Fruit fly (Drosophila melanogaster) whole organism, prepupa: Measurements from ENCODE around the gene Sec71.

ENCODE experiments used
- Blimp-1 ChIP-seq: fragments of 200-800 bp; sonication (Bioruptor generic); optimal IDR thresholded peaks from 3 replicates; lab custom pipeline; 2017; ENCODE audit warnings: missing biosample characterization, missing genetic modification characterization, mild to moderate bottlenecking, moderate library complexity, missing genetic modification reagents
- CG10631 ChIP-seq: fragments of 200-800 bp; sonication (Bioruptor generic); optimal IDR thresholded peaks from 2 replicates; lab custom pipeline; 2016; ENCODE audit warnings: missing biosample characterization, missing genetic modification characterization
- CG11762 ChIP-seq: fragments of 200-800 bp; sonication (Bioruptor generic); optimal IDR thresholded peaks from 3 replicates; lab custom pipeline; 2016; ENCODE audit warnings: missing biosample characterization, missing genetic modification characterization; ENCODE audit not compliant: insufficient read depth
- CG15336 ChIP-seq: fragments of 200-800 bp; sonication (Bioruptor generic); IDR thresholded peaks from 2 replicates; pipeline ENCODE4 v1.3.6; 2022; ENCODE audit warnings: missing biosample characterization, missing genetic modification characterization
- CG3032 ChIP-seq: fragments of 200-800 bp; optimal IDR thresholded peaks from 2 replicates; lab custom pipeline; 2019; ENCODE audit warnings: missing biosample characterization, mild to moderate bottlenecking, missing genetic modification characterization, moderate library complexity
- CG31627 ChIP-seq: fragments of 200-800 bp; sonication (Bioruptor generic); optimal IDR thresholded peaks from 3 replicates; lab custom pipeline; 2016; ENCODE audit warnings: missing biosample characterization, missing genetic modification characterization
- Ets96B ChIP-seq: fragments of 200-800 bp; optimal IDR thresholded peaks from 2 replicates; lab custom pipeline; 2019; ENCODE audit warnings: missing biosample characterization, mild to moderate bottlenecking, missing genetic modification characterization, moderate library complexity
- Hr4 ChIP-seq: fragments of 200-800 bp; sonication (Bioruptor generic); optimal IDR thresholded peaks from 3 replicates; lab custom pipeline; 2016; ENCODE audit warnings: missing biosample characterization, missing genetic modification characterization
- Met ChIP-seq: fragments of 200-800 bp; sonication (Bioruptor generic); optimal IDR thresholded peaks from 3 replicates; lab custom pipeline; 2016; ENCODE audit warnings: missing biosample characterization, missing genetic modification characterization
- lz ChIP-seq: fragments of 200-800 bp; sonication (Bioruptor generic); optimal IDR thresholded peaks from 3 replicates; lab custom pipeline; 2016; ENCODE audit warnings: missing biosample characterization, missing genetic modification characterization

dm6 chr2L:13820176-13820575 is 26.9 kb downstream of the Sec71 start:
- TF ChIP-seq CG3032 (tag; lab: Kevin White, UChicago) (no peak), CG10631 (GFP tag; lab: Kevin White, UChicago) (no peak), CG11762 (no peak), Ets96B (no peak), Hr4 (no peak), Met (GFP tag; lab: Kevin White, UChicago) (no peak), lz (GFP tag; lab: Kevin White, UChicago) (no peak), CG15336 (GFP tag; lab: Robert Waterston, UW) (no peak), Blimp-1 (GFP tag; lab: Kevin White, UChicago) (no peak), CG31627 (GFP tag; lab: Kevin White, UChicago) (no peak)
